Worm (Caenorhabditis elegans): ENCODE results near the gene F43C11.11.

ce11 chrII:2383334-2383733 lies 19.8 kb upstream of the F43C11.11 start, which contains the start of gene F16G10.8:
- TF ChIP-seq klf-2 (GFP tag; conservative IDR thresholded peaks at IDR 0.05): no peak
- no peak for TF ChIP-seq ztf-29 (GFP tag; IDR thresholded peaks at IDR 0.05)
- no peak for TF ChIP-seq ztf-23 (GFP tag; IDR thresholded peaks at IDR 0.05)
